Worm (Caenorhabditis elegans) whole organism, midembryonic: ENCODE results near the gene nhr-12.

Experiments used
- T22C8.4 ChIP-seq: fragments of 200-800 bp; sonication (Bioruptor generic); IDR thresholded peaks from 2 replicates; pipeline ENCODE4 v1.3.6; 2022; ENCODE audit warnings: missing genetic modification characterization, missing compliant biosample characterization
- cog-1 ChIP-seq: sonication (generic microtip); optimal IDR thresholded peaks from 2 replicates; lab custom pipeline; 2016; ENCODE audit warnings: missing genetic modification characterization, missing compliant biosample characterization
- flt-1 ChIP-seq: fragments of 200-800 bp; sonication (Bioruptor generic); IDR thresholded peaks from 2 replicates; pipeline ENCODE4 v1.3.6; 2022; ENCODE audit warnings: missing genetic modification characterization, missing compliant biosample characterization
- klf-2 ChIP-seq: fragments of 200-800 bp; sonication (Bioruptor generic); conservative IDR thresholded peaks from 2 replicates; pipeline ENCODE4 v1.3.6; 2022; ENCODE audit warnings: missing genetic modification reagents, missing genetic modification characterization, missing compliant biosample characterization
- med-1 ChIP-seq: sonication (generic microtip); optimal IDR thresholded peaks from 2 replicates; lab custom pipeline; 2017; ENCODE audit warnings: missing genetic modification characterization, mild to moderate bottlenecking, missing compliant biosample characterization, antibody characterized with exemption, missing genetic modification reagents; ENCODE audit not compliant: insufficient read depth
- ref-1 ChIP-seq: fragments of 200-800 bp; sonication (Bioruptor generic); conservative IDR thresholded peaks from 2 replicates; pipeline ENCODE4 v1.3.6; 2022; ENCODE audit warnings: missing genetic modification reagents, missing genetic modification characterization, missing compliant biosample characterization
- tab-1 ChIP-seq: fragments of 200-800 bp; sonication (Bioruptor generic); IDR thresholded peaks from 2 replicates; pipeline ENCODE4 v1.3.6; 2022; ENCODE audit warnings: missing genetic modification characterization, missing compliant biosample characterization
- ztf-23 ChIP-seq: fragments of 200-800 bp; sonication (Bioruptor generic); IDR thresholded peaks from 2 replicates; pipeline ENCODE4 v1.3.6; 2022; ENCODE audit warnings: missing genetic modification reagents, missing genetic modification characterization, missing compliant biosample characterization
- ztf-29 ChIP-seq: fragments of 200-800 bp; sonication (Bioruptor generic); IDR thresholded peaks from 2 replicates; pipeline ENCODE4 v1.3.6; 2022; ENCODE audit warnings: missing genetic modification reagents, missing genetic modification characterization, missing compliant biosample characterization

DNA sequence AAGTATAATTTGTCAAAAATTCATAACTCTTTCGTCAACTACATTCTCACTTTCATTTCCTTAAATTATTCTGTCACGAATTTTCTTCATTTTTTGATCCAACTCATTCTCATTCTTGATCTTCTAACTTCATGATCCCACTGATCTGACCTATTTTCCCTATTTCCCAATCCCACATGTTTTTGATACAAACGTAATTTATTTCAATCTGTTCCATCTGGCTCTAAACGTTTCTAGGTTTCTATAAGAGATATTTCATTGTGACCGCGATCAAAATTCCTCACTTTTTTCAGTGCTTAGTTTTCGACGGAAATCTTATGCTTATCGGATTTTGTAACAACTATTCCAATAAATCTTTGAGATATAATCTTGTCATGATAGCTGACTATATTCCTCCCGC is 18.2 kb downstream of the nhr-12 start:
- TF ChIP-seq tab-1 (GFP tag; lab: Robert Waterston, UW) = no peak
- TF ChIP-seq cog-1 = no peak
- no peak for TF ChIP-seq flt-1 (GFP tag; lab: Robert Waterston, UW)
- no peak for TF ChIP-seq ref-1
- no peak for TF ChIP-seq klf-2 (GFP tag; lab: Robert Waterston, UW)
- no peak for TF ChIP-seq ztf-29 (GFP tag; lab: Robert Waterston, UW)
- TF ChIP-seq med-1 (GFP tag; lab: Kevin White, UChicago) = no peak
- no peak for TF ChIP-seq T22C8.4 (GFP tag; lab: Robert Waterston, UW)
- TF ChIP-seq ztf-23 (GFP tag; lab: Robert Waterston, UW) = no peak
